Fruit fly (Drosophila melanogaster): Measurements from ENCODE around the gene mtTFB1.

DNA sequence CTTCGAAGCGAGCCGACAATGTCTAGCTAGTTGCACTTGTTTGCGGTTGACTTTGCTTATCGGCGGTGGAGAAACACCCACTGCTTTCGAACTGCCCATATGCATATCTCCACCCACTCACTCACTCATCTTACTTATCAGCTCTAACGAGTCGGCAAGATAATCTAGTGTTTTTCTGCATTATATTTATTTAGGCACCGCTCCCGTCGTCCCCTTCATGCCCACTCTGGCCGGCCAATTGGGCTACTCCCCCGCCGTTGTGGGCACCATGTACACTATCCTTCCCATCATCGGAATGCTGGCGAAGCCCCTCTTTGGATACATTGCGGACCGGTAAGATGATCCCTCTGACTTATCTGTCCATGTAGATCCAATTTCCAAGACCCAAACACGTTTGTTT, 22.9 kb upstream of the mtTFB1 start:
- TF ChIP-seq lilli (GFP tag; optimal IDR thresholded peaks at IDR 0.05) (no peak), tll (GFP tag; optimal IDR thresholded peaks at IDR 0.05) (no peak), tio (GFP tag; optimal IDR thresholded peaks at IDR 0.05) (no peak), ssp (GFP tag; IDR thresholded peaks at IDR 0.05) (no peak), fd64A (GFP tag; optimal IDR thresholded peaks at IDR 0.05) (no peak), CG12744 (GFP tag; optimal IDR thresholded peaks at IDR 0.05) (no peak), BEAF-32 (GFP tag; optimal IDR thresholded peaks at IDR 0.05) (no peak), oc (tag; optimal IDR thresholded peaks at IDR 0.05) (no peak), CG16815 (GFP tag; optimal IDR thresholded peaks at IDR 0.05) (no peak), CG2199 (GFP tag; IDR thresholded peaks at IDR 0.05) (no peak)

Measured in whole organism, embryonic.